Worm (Caenorhabditis elegans): ENCODE measurements around the gene puf-3.

- TF ChIP-seq ztf-6 (GFP tag; IDR thresholded peaks at IDR 0.05) (no peak), F22D6.2 (tag; optimal IDR thresholded peaks at IDR 0.05) (no peak), ama-1 (optimal IDR thresholded peaks at IDR 0.05) (no peak), ama-1 (GFP tag; optimal IDR thresholded peaks at IDR 0.05) (no peak), ztf-22 (GFP tag; optimal IDR thresholded peaks at IDR 0.05) (no peak), aptf-3 (GFP tag; IDR thresholded peaks at IDR 0.05) (no peak), fkh-3 (tag; optimal IDR thresholded peaks at IDR 0.05) (no peak), xnd-1 (tag; optimal IDR thresholded peaks at IDR 0.05) (no peak), unc-62 (GFP tag; optimal IDR thresholded peaks at IDR 0.05) (no peak), hsf-1 (GFP tag; IDR thresholded peaks at IDR 0.05) (no peak), snpc-4 (GFP tag; optimal IDR thresholded peaks at IDR 0.05) (no peak), snpc-4 (tag; optimal IDR thresholded peaks at IDR 0.05) (no peak), lin-26 (GFP tag; IDR thresholded peaks at IDR 0.05) (no peak), ZK185.1 (tag; optimal IDR thresholded peaks at IDR 0.05; ENCODE audit: poor library complexity, severe bottlenecking) (no peak), gei-17 (GFP tag; optimal IDR thresholded peaks at IDR 0.05) (no peak), nfya-2 (GFP tag; IDR thresholded peaks at IDR 0.05) (no peak)
These were observed 42.4 kb upstream of the puf-3 start for ce11 chrIV:13554350-13554749.

Measured in whole organism, young adult.